Worm (Caenorhabditis elegans): ENCODE data around the gene cdk-1.

ce11 chrIII:9743239-9743638 is 4.0 kb upstream of the cdk-1 start, which contains the start of gene T05G5.1:
- TF ChIP-seq unc-86 (tag; optimal IDR thresholded peaks at IDR 0.05) (no peak), lsy-2 (tag; optimal IDR thresholded peaks at IDR 0.05) (no peak), lin-13 (GFP tag; optimal IDR thresholded peaks at IDR 0.05) (no peak), ama-1 (optimal IDR thresholded peaks at IDR 0.05) (no peak), pag-3 (tag; optimal IDR thresholded peaks at IDR 0.05; ENCODE audit: borderline replicate concordance, insufficient read depth) (no peak), aha-1 (tag; optimal IDR thresholded peaks at IDR 0.05) (no peak), unc-130 (tag; optimal IDR thresholded peaks at IDR 0.05) (no peak), nhr-77 (tag; optimal IDR thresholded peaks at IDR 0.05) (no peak), nhr-237 (tag; optimal IDR thresholded peaks at IDR 0.05) (no peak), pax-3 (tag; optimal IDR thresholded peaks at IDR 0.05) (no peak), rnt-1 (tag; optimal IDR thresholded peaks at IDR 0.05) (no peak)
